Fruit fly (Drosophila melanogaster) whole organism, wandering third instar larva: ENCODE measurements around the gene CG43894.

Experiments
- Abd-B ChIP-seq: fragments of >200 bp; optimal IDR thresholded peaks from 2 replicates; lab custom pipeline; 2017; ENCODE audit warnings: missing biosample characterization, missing genetic modification characterization
- CrebA ChIP-seq: fragments of 200-800 bp; sonication (Bioruptor generic); optimal IDR thresholded peaks from 2 replicates; lab custom pipeline; 2016; ENCODE audit warnings: missing biosample characterization, mild to moderate bottlenecking, missing genetic modification characterization, borderline replicate concordance
- Dfd ChIP-seq: fragments of >200 bp; optimal IDR thresholded peaks from 2 replicates; lab custom pipeline; 2017; ENCODE audit warnings: missing biosample characterization, missing genetic modification characterization
- Hnf4 ChIP-seq: fragments of 200-800 bp; sonication (Bioruptor generic); optimal IDR thresholded peaks from 2 replicates; lab custom pipeline; 2016; ENCODE audit warnings: missing biosample characterization, mild to moderate bottlenecking, missing genetic modification characterization
- Hr78 ChIP-seq: fragments of >200 bp; optimal IDR thresholded peaks from 2 replicates; lab custom pipeline; 2017; ENCODE audit warnings: missing biosample characterization, missing genetic modification characterization
- Myc ChIP-seq: fragments of >200 bp; optimal IDR thresholded peaks from 2 replicates; lab custom pipeline; 2017
- OdsH ChIP-seq: fragments of 200-800 bp; sonication (Bioruptor generic); optimal IDR thresholded peaks from 2 replicates; lab custom pipeline; 2016; ENCODE audit warnings: missing biosample characterization, mild to moderate bottlenecking, missing genetic modification characterization
- dl ChIP-seq, 2 experiments: fragments of 175-275, 200-275 bp in 1 of 2; fragments of 200-275 bp in 1 of 2; sonication (Bioruptor generic); optimal IDR thresholded peaks; lab custom pipeline; 2018; ENCODE audit warnings: mild to moderate bottlenecking in 2 of 2, missing biosample characterization in 2 of 2, missing genetic modification characterization in 2 of 2, moderate library complexity in 2 of 2; ENCODE audit not compliant: partially characterized antibody in 2 of 2, insufficient read depth in 1 of 2
- dmrt93B ChIP-seq: fragments of 200-800 bp; sonication (Bioruptor generic); optimal IDR thresholded peaks from 2 replicates; lab custom pipeline; 2018; ENCODE audit warnings: missing biosample characterization, mild to moderate bottlenecking, missing genetic modification characterization
- fru ChIP-seq: fragments of 200-800 bp; sonication (Bioruptor generic); optimal IDR thresholded peaks from 3 replicates; lab custom pipeline; 2016; ENCODE audit warnings: missing biosample characterization, mild to moderate bottlenecking, missing genetic modification characterization
- lola ChIP-seq: fragments of >200 bp; optimal IDR thresholded peaks from 2 replicates; lab custom pipeline; 2017; ENCODE audit warnings: missing biosample characterization, missing genetic modification characterization
- pan ChIP-seq: fragments of >200 bp; optimal IDR thresholded peaks from 2 replicates; lab custom pipeline; 2017
- psq ChIP-seq: fragments of 200-800 bp; sonication (Bioruptor generic); optimal IDR thresholded peaks from 3 replicates; lab custom pipeline; 2017; ENCODE audit warnings: missing biosample characterization, mild to moderate bottlenecking, missing genetic modification characterization, moderate library complexity
- tai ChIP-seq: sonication (Bioruptor generic); optimal IDR thresholded peaks from 2 replicates; lab custom pipeline; 2016; ENCODE audit warnings: missing biosample characterization, missing genetic modification characterization

DNA sequence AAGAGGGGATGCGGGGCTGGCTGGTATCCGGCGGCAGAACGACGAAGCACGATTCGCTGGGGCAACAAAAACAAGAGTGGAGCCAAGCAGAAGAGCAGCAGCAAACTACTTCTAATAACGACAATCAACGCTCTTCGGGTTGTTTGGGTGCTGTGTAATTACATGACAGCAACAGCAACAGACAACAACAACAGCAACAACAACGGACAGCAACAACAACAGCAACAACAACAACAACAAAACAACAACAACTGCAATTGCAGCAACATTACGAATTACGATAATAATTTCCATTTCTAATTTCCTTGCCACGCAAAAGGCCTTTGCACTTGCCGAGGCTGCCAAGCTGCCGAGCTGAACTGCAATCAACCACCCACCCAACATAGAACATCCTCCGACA is 25.1 kb upstream of the CG43894 start:
- TF ChIP-seq fru, result no peak
- no peak for TF ChIP-seq CrebA (GFP tag; lab: Kevin White, UChicago)
- no peak for TF ChIP-seq dmrt93B (GFP tag; lab: Kevin White, UChicago)
- TF ChIP-seq Abd-B (GFP tag; lab: Kevin White, UChicago), result no peak
- TF ChIP-seq OdsH (GFP tag; lab: Kevin White, UChicago), result no peak
- TF ChIP-seq Dfd, result peak; percentile 54
- no peak for TF ChIP-seq dl (GFP tag; optimal IDR thresholded peaks at IDR 0.05; lab: Kevin White, UChicago; ENCODE audit: insufficient read depth in 1 of 2, partially characterized antibody in 2 of 2)
- no peak for TF ChIP-seq Myc (lab: Kevin White, UChicago)
- TF ChIP-seq pan (lab: Kevin White, UChicago), result no peak
- no peak for TF ChIP-seq tai (GFP tag; lab: Kevin White, UChicago)
- TF ChIP-seq Hr78, result no peak
- TF ChIP-seq Hnf4 (GFP tag; lab: Kevin White, UChicago), result no peak
- no peak for TF ChIP-seq lola
- TF ChIP-seq psq, result no peak
